Fruit fly (Drosophila melanogaster): ENCODE data around the gene CG6693.

dm6 chr3R:11237598-11237997, 16.2 kb upstream of the CG6693 start, which contains the start of gene CG31388:
- TF ChIP-seq Sox102F (GFP tag; optimal IDR thresholded peaks at IDR 0.05) (no peak), CG31627 (GFP tag; optimal IDR thresholded peaks at IDR 0.05) (no peak), vri (GFP tag; optimal IDR thresholded peaks at IDR 0.05) (no peak), OdsH (GFP tag; optimal IDR thresholded peaks at IDR 0.05) (no peak), Hr38 (GFP tag; optimal IDR thresholded peaks at IDR 0.05) (no peak), Blimp-1 (GFP tag; optimal IDR thresholded peaks at IDR 0.05) (no peak), CG6808 (GFP tag; optimal IDR thresholded peaks at IDR 0.05) (no peak), eg (GFP tag; IDR thresholded peaks at IDR 0.05) (no peak), CG6163 (GFP tag; IDR thresholded peaks at IDR 0.05) (no peak)
